Fruit fly (Drosophila melanogaster) Kc167 (cell line): ENCODE results near the gene Hsp27.

ENCODE experiments used
- Myc ChIP-seq: fragments of >200 bp; optimal IDR thresholded peaks from 2 replicates; lab custom pipeline; 2017; ENCODE audit warnings: missing external identifiers
- Sin3A ChIP-seq: fragments of >200 bp; optimal IDR thresholded peaks from 2 replicates; lab custom pipeline; 2018; ENCODE audit warnings: missing external identifiers
- h ChIP-seq: fragments of >200 bp; optimal IDR thresholded peaks from 3 replicates; lab custom pipeline; 2018; ENCODE audit warnings: missing external identifiers
- insv ChIP-seq: fragments of >200 bp; optimal IDR thresholded peaks from 3 replicates; lab custom pipeline; 2018; ENCODE audit warnings: missing external identifiers
- psq ChIP-seq: fragments of >200 bp; optimal IDR thresholded peaks from 2 replicates; lab custom pipeline; 2017; ENCODE audit warnings: missing external identifiers
- ttk ChIP-seq: sonication (Bioruptor generic); optimal IDR thresholded peaks from 2 replicates; lab custom pipeline; 2017; ENCODE audit warnings: missing external identifiers

Gene Hsp27

dm6 chr3L:9398028-9398427, 14.2 kb downstream of the Hsp27 start:
- TF ChIP-seq psq (lab: Kevin White, UChicago) (no peak), insv (lab: Kevin White, UChicago) (no peak), ttk (lab: Kevin White, UChicago) (no peak), Myc (lab: Kevin White, UChicago) (no peak), h (lab: Kevin White, UChicago) (no peak), Sin3A (lab: Kevin White, UChicago) (no peak)

dm6 chr3L:9398435-9398981, 14.6 kb downstream of the Hsp27 start:
- TF ChIP-seq Sin3A (lab: Kevin White, UChicago) (no peak), Myc (lab: Kevin White, UChicago) (no peak), psq (lab: Kevin White, UChicago) (no peak), insv (lab: Kevin White, UChicago) (no peak)

- TF ChIP-seq psq (lab: Kevin White, UChicago) = no peak
- TF ChIP-seq Sin3A (lab: Kevin White, UChicago) = no peak
- no peak for TF ChIP-seq insv (lab: Kevin White, UChicago)
- no peak for TF ChIP-seq h (lab: Kevin White, UChicago)
- TF ChIP-seq Myc (lab: Kevin White, UChicago) = no peak
- TF ChIP-seq ttk (lab: Kevin White, UChicago) = no peak
Observed at dm6 chr3L:9399013-9399750, 15.3 kb downstream of the Hsp27 start, which contains the start of gene CG4080. Gene CG4080 (minus strand): TSS chr3L:9399227.

dm6 chr3L:9399855-9400254, 16.0 kb downstream of the Hsp27 start:
- TF ChIP-seq Sin3A (lab: Kevin White, UChicago) = no peak
- no peak for TF ChIP-seq h (lab: Kevin White, UChicago)
- no peak for TF ChIP-seq ttk (lab: Kevin White, UChicago)
- no peak for TF ChIP-seq Myc (lab: Kevin White, UChicago)
- TF ChIP-seq psq (lab: Kevin White, UChicago) = no peak
- TF ChIP-seq insv (lab: Kevin White, UChicago) = no peak

- TF ChIP-seq Sin3A (lab: Kevin White, UChicago) (no peak), ttk (lab: Kevin White, UChicago) (no peak)
Observed at dm6 chr3L:9400697-9401353, 17.0 kb downstream of the Hsp27 start.

- TF ChIP-seq psq (lab: Kevin White, UChicago) (no peak), ttk (lab: Kevin White, UChicago) (no peak), Myc (lab: Kevin White, UChicago) (no peak), h (lab: Kevin White, UChicago) (no peak), insv (lab: Kevin White, UChicago) (no peak)
Observed at dm6 chr3L:9401354-9402156, 17.7 kb downstream of the Hsp27 start.

- TF ChIP-seq insv (lab: Kevin White, UChicago) (no peak), Myc (lab: Kevin White, UChicago) (no peak), psq (lab: Kevin White, UChicago) (no peak)
Observed at dm6 chr3L:9402157-9402890, 18.5 kb downstream of the Hsp27 start, which contains the start of gene eIF4E1. Gene eIF4E1 (minus strand): TSS chr3L:9402460.

- TF ChIP-seq h (lab: Kevin White, UChicago) (no peak), insv (lab: Kevin White, UChicago) (no peak), psq (lab: Kevin White, UChicago) (no peak), Myc (lab: Kevin White, UChicago) (no peak)
Observed at dm6 chr3L:9404497-9404896, 20.6 kb downstream of the Hsp27 start, which contains the start of gene Cpr67B. Gene Cpr67B (plus strand): TSS chr3L:9404797.

dm6 chr3L:9410030-9410589, 26.2 kb downstream of the Hsp27 start:
- TF ChIP-seq h (lab: Kevin White, UChicago) (no peak), insv (lab: Kevin White, UChicago) (no peak), Sin3A (lab: Kevin White, UChicago) (no peak), Myc (lab: Kevin White, UChicago) (no peak), ttk (lab: Kevin White, UChicago) (no peak)

dm6 chr3L:9410754-9411423, 27.0 kb downstream of the Hsp27 start, which contains the start of the genes CG4022 and Cpsf5:
Gene CG4022 (minus strand): TSS chr3L:9410832.
Gene Cpsf5 (plus strand): TSS chr3L:9411038.
- TF ChIP-seq Sin3A (lab: Kevin White, UChicago) (no peak), h (lab: Kevin White, UChicago) (no peak), Myc (lab: Kevin White, UChicago) (no peak), insv (lab: Kevin White, UChicago) (no peak), psq (lab: Kevin White, UChicago) (no peak), ttk (lab: Kevin White, UChicago) (no peak)
